Worm (Caenorhabditis elegans) whole organism, young adult: ENCODE data around the gene col-133.
A peak's percentile ranks its signal among the peaks of the same experiment; 100 is the strongest.

ENCODE experiments used
- D2030.7 ChIP-seq: fragments of 200-800 bp; sonication (Bioruptor generic); IDR thresholded peaks from 2 replicates; pipeline ENCODE4 v1.3.6; 2022; ENCODE audit warnings: missing genetic modification reagents, missing genetic modification characterization, missing compliant biosample characterization
- aptf-2 ChIP-seq: fragments of 200-800 bp; sonication (Bioruptor generic); conservative IDR thresholded peaks from 2 replicates; pipeline ENCODE4 v1.3.6; 2022; ENCODE audit warnings: missing genetic modification reagents, missing genetic modification characterization, missing compliant biosample characterization
- ceh-100 ChIP-seq: fragments of 200-800 bp; sonication (Bioruptor generic); IDR thresholded peaks from 2 replicates; pipeline ENCODE4 v1.3.6; 2022; ENCODE audit warnings: missing genetic modification reagents, missing genetic modification characterization, missing compliant biosample characterization
- ceh-58 ChIP-seq: fragments of 200-800 bp; sonication (Bioruptor generic); IDR thresholded peaks from 2 replicates; pipeline ENCODE4 v1.3.6; 2022; ENCODE audit warnings: missing genetic modification characterization, missing compliant biosample characterization
- ceh-79 ChIP-seq: sonication (generic microtip); optimal IDR thresholded peaks from 2 replicates; lab custom pipeline; 2017; ENCODE audit warnings: mild to moderate bottlenecking, missing genetic modification characterization, missing compliant biosample characterization
- ceh-91 ChIP-seq: fragments of 200-800 bp; sonication (Bioruptor generic); IDR thresholded peaks from 2 replicates; pipeline ENCODE4 v1.3.6; 2022; ENCODE audit warnings: missing genetic modification reagents, missing genetic modification characterization, missing compliant biosample characterization
- hmg-1.2 ChIP-seq: fragments of 200-800 bp; sonication (Bioruptor generic); IDR thresholded peaks from 2 replicates; pipeline ENCODE4 v1.3.6; 2022; ENCODE audit warnings: missing genetic modification reagents, missing genetic modification characterization, missing compliant biosample characterization
- hsf-1 ChIP-seq: fragments of 200-800 bp; sonication (Bioruptor generic); IDR thresholded peaks from 2 replicates; pipeline ENCODE4 v1.3.6; 2022; ENCODE audit warnings: missing genetic modification reagents, missing genetic modification characterization, missing compliant biosample characterization
- lir-1 ChIP-seq: fragments of 200-800 bp; sonication (Bioruptor generic); conservative IDR thresholded peaks from 2 replicates; pipeline ENCODE4 v1.3.6; 2022; ENCODE audit warnings: missing genetic modification reagents, missing genetic modification characterization, missing compliant biosample characterization
- madf-6 ChIP-seq: fragments of 200-800 bp; sonication (Bioruptor generic); IDR thresholded peaks from 2 replicates; pipeline ENCODE4 v1.3.6; 2022; ENCODE audit warnings: missing genetic modification reagents, missing genetic modification characterization, missing compliant biosample characterization
- pbrm-1 ChIP-seq: fragments of 200-800 bp; sonication (Bioruptor generic); IDR thresholded peaks from 2 replicates; pipeline ENCODE4 v1.3.6; 2022; ENCODE audit warnings: missing genetic modification reagents, missing genetic modification characterization, missing compliant biosample characterization
- unc-62 ChIP-seq: fragments of 150-350 bp; optimal IDR thresholded peaks from 2 replicates; lab custom pipeline; 2014; ENCODE audit warnings: missing biosample characterization, missing genetic modification reagents, missing genetic modification characterization

DNA sequence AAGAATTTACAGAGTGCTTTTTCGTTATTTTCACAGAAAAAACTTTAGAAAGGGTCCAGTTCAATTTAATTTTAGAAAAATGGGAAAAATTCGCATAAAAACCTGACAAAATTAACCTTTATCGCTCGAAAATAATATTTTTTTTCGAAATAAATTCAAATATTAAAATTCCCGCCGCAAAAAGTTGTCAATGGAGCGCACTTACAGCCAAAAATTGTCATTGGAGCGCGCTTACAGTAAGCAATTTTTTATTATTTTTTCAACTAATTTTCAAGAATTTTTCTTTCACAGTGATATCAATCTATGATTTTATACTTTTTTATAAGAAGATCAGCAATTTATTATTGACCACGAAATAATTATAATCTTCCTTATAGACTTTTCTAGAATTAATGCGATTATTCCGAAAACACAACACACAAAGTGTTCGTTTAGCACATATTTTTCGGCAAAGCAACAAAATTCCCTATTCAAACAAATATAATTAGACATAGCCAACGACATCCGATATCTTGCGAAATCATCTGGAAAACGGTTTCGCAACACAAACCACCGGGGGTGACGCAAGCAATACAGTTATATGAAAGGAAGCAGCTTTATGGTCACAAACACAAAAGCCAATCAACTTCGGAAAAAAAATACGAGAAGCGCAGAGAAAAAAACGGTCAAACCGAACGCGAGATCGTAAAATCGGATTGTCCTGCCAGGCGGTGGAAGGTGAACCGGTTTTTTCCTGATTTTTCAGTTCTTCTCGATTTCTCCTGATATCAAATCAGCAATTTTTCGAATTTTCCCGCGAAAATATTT, 28.8 kb downstream of the col-133 start:
- TF ChIP-seq madf-6 (GFP tag; lab: Robert Waterston, UW) = peak; percentile 70
- TF ChIP-seq ceh-79 (tag; lab: Kevin White, UChicago) = no peak
- no peak for TF ChIP-seq ceh-58
- no peak for TF ChIP-seq ceh-100 (GFP tag; lab: Robert Waterston, UW)
- no peak for TF ChIP-seq hmg-1.2 (GFP tag; lab: Robert Waterston, UW)
- TF ChIP-seq ceh-91 (GFP tag; lab: Robert Waterston, UW) = peak; percentile 43; the same call in 1 of the 2 replicates
- no peak for TF ChIP-seq pbrm-1
- no peak for TF ChIP-seq aptf-2 (GFP tag; lab: Robert Waterston, UW)
- TF ChIP-seq lir-1 (GFP tag; lab: Robert Waterston, UW) = no peak
- TF ChIP-seq hsf-1 = no peak
- peak; percentile 22; the same call in 1 of the 2 replicates for TF ChIP-seq D2030.7
- no peak for TF ChIP-seq unc-62
